Worm (Caenorhabditis elegans) whole organism, L4 larva: Measurements from ENCODE around the gene F48F7.6.

ENCODE experiments used
- ceh-62 ChIP-seq: sonication (generic microtip); optimal IDR thresholded peaks from 2 replicates; lab custom pipeline; 2017; ENCODE audit warnings: missing biosample characterization, missing genetic modification characterization
- ceh-82 ChIP-seq: sonication (generic microtip); optimal IDR thresholded peaks from 2 replicates; lab custom pipeline; 2017; ENCODE audit warnings: missing biosample characterization, missing genetic modification characterization
- lin-39 ChIP-seq: fragments of 150-350 bp; optimal IDR thresholded peaks from 2 replicates; lab custom pipeline; 2014; ENCODE audit warnings: missing biosample characterization, missing genetic modification reagents, missing genetic modification characterization
- lsy-2 ChIP-seq, 2 experiments: fragments of 150-350 bp in 1 of 2; sonication (generic microtip) in 1 of 2; optimal IDR thresholded peaks; 2 replicates each; lab custom pipeline; 2014 to 2017; ENCODE audit warnings: missing biosample characterization in 2 of 2, missing genetic modification characterization in 2 of 2
- madf-9 ChIP-seq: fragments of 200-800 bp; sonication (Bioruptor generic); conservative IDR thresholded peaks from 2 replicates; pipeline ENCODE4 v1.3.6; 2022; ENCODE audit warnings: missing genetic modification reagents, missing genetic modification characterization, missing compliant biosample characterization
- mdl-1 ChIP-seq, 2 experiments: fragments of 150-350 bp in 1 of 2; sonication (generic microtip) in 1 of 2; optimal IDR thresholded peaks; 2 replicates each; lab custom pipeline; 2014 to 2017; ENCODE audit warnings: missing biosample characterization in 2 of 2, missing genetic modification characterization in 2 of 2
- nhr-41 ChIP-seq: fragments of 200-800 bp; sonication (Bioruptor generic); IDR thresholded peaks from 2 replicates; pipeline ENCODE4 v1.3.6; 2022; ENCODE audit warnings: missing genetic modification reagents, missing genetic modification characterization, missing compliant biosample characterization
- pha-4 ChIP-seq, 2 experiments: fragments of 150-350 bp in 1 of 2; fragments of 200-800 bp in 1 of 2; sonication (Bioruptor generic) in 1 of 2; IDR thresholded peaks in 1 of 2; optimal IDR thresholded peaks in 1 of 2; 2 replicates each; pipeline versions ENCODE4 v1.3.6 to Lab custom; 2014 to 2022; ENCODE audit warnings: missing genetic modification characterization in 2 of 2, missing genetic modification reagents in 2 of 2, missing biosample characterization in 1 of 2, missing compliant biosample characterization in 1 of 2
- unc-62 ChIP-seq, 3 experiments: fragments of 150-350 bp in 1 of 3; sonication (generic microtip); optimal IDR thresholded peaks in 2 of 3; peaks in 1 of 3; 1 replicate in 1 of 3; 2 replicates in 2 of 3; lab custom pipeline; 2014 to 2017; ENCODE audit warnings: missing biosample characterization in 3 of 3, missing genetic modification characterization in 3 of 3, missing genetic modification reagents in 3 of 3, missing genotype in 1 of 3

DNA sequence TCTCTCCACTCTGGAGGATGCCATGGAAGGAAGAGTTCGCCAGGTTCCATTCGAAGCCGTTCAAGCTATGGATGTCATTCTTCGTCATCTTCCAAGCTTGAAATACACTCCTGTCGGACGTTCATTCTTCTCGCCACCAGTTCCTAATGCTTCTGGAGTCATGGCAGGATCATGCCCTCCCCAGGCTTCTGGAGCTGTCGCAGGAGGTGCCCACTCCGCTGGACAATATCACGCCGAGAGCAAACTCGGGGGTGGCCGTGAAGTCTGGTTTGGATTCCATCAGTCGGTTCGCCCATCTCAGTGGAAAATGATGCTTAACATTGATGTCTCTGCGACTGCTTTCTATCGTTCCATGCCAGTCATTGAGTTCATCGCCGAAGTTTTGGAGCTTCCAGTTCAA, 25.3 kb upstream of the F48F7.6 start:
- TF ChIP-seq madf-9 (no peak), unc-62 (GFP tag; optimal IDR thresholded peaks at IDR 0.05 in 1 of 2; lab: Kevin White, UChicago) (no peak), unc-62 (tag; optimal IDR thresholded peaks at IDR 0.05; lab: Kevin White, UChicago) (no peak), ceh-62 (tag; lab: Kevin White, UChicago) (no peak), pha-4 (GFP tag; IDR thresholded peaks at IDR 0.05; lab: Robert Waterston, UW) (no peak), pha-4 (tag; optimal IDR thresholded peaks at IDR 0.05; lab: Kevin White, UChicago) (no peak), mdl-1 (tag; optimal IDR thresholded peaks at IDR 0.05; lab: Kevin White, UChicago) (no peak), lsy-2 (tag; optimal IDR thresholded peaks at IDR 0.05; lab: Kevin White, UChicago) (no peak), lin-39 (tag; lab: Kevin White, UChicago) (no peak), ceh-82 (tag; lab: Kevin White, UChicago) (no peak), nhr-41 (GFP tag; lab: Robert Waterston, UW) (no peak)
